Fruit fly (Drosophila melanogaster) whole organism, prepupa: ENCODE measurements around the gene Shawl.
A peak's percentile ranks its signal among the peaks of the same experiment; 100 is the strongest.

ENCODE experiments used
- Blimp-1 ChIP-seq: fragments of 200-800 bp; sonication (Bioruptor generic); optimal IDR thresholded peaks from 3 replicates; lab custom pipeline; 2017; ENCODE audit warnings: missing biosample characterization, missing genetic modification characterization, mild to moderate bottlenecking, moderate library complexity, missing genetic modification reagents
- CG10631 ChIP-seq: fragments of 200-800 bp; sonication (Bioruptor generic); optimal IDR thresholded peaks from 2 replicates; lab custom pipeline; 2016; ENCODE audit warnings: missing biosample characterization, missing genetic modification characterization
- CG10669 ChIP-seq: fragments of 200-800 bp; sonication (Bioruptor generic); optimal IDR thresholded peaks from 3 replicates; lab custom pipeline; 2018; ENCODE audit warnings: missing biosample characterization, mild to moderate bottlenecking, missing genetic modification characterization, moderate library complexity
- CG11294 ChIP-seq: fragments of 200-800 bp; sonication (Bioruptor generic); IDR thresholded peaks from 2 replicates; pipeline ENCODE4 v1.3.6; 2022; ENCODE audit warnings: missing biosample characterization, missing genetic modification characterization
- CG11762 ChIP-seq: fragments of 200-800 bp; sonication (Bioruptor generic); optimal IDR thresholded peaks from 3 replicates; lab custom pipeline; 2016; ENCODE audit warnings: missing biosample characterization, missing genetic modification characterization; ENCODE audit not compliant: insufficient read depth
- CG11902 ChIP-seq: fragments of 200-800 bp; sonication (Bioruptor generic); optimal IDR thresholded peaks from 3 replicates; lab custom pipeline; 2016; ENCODE audit warnings: missing biosample characterization, missing genetic modification characterization
- CG15336 ChIP-seq: fragments of 200-800 bp; sonication (Bioruptor generic); IDR thresholded peaks from 2 replicates; pipeline ENCODE4 v1.3.6; 2022; ENCODE audit warnings: missing biosample characterization, missing genetic modification characterization
- CG1621 ChIP-seq: fragments of 200-800 bp; sonication (Bioruptor generic); optimal IDR thresholded peaks from 3 replicates; lab custom pipeline; 2018; ENCODE audit warnings: missing biosample characterization, mild to moderate bottlenecking, missing genetic modification characterization
- CG16779 ChIP-seq: fragments of 200-800 bp; sonication (Bioruptor generic); optimal IDR thresholded peaks from 3 replicates; lab custom pipeline; 2017; ENCODE audit warnings: missing biosample characterization, mild to moderate bottlenecking, missing genetic modification characterization
- CG3032 ChIP-seq: fragments of 200-800 bp; optimal IDR thresholded peaks from 2 replicates; lab custom pipeline; 2019; ENCODE audit warnings: missing biosample characterization, mild to moderate bottlenecking, missing genetic modification characterization, moderate library complexity
- CG31627 ChIP-seq: fragments of 200-800 bp; sonication (Bioruptor generic); optimal IDR thresholded peaks from 3 replicates; lab custom pipeline; 2016; ENCODE audit warnings: missing biosample characterization, missing genetic modification characterization
- CG32006 ChIP-seq: fragments of 200-800 bp; sonication (Bioruptor generic); optimal IDR thresholded peaks from 3 replicates; lab custom pipeline; 2017; ENCODE audit warnings: missing biosample characterization, mild to moderate bottlenecking, missing genetic modification characterization
- CG34406 ChIP-seq: fragments of 200-800 bp; sonication (Bioruptor generic); optimal IDR thresholded peaks from 3 replicates; lab custom pipeline; 2016; ENCODE audit warnings: missing biosample characterization, missing genetic modification characterization
- CG3919 ChIP-seq: fragments of 200-800 bp; sonication (Bioruptor generic); optimal IDR thresholded peaks from 3 replicates; lab custom pipeline; 2016; ENCODE audit warnings: missing biosample characterization, missing genetic modification characterization
- CG4318 ChIP-seq: fragments of 200-800 bp; sonication (Bioruptor generic); optimal IDR thresholded peaks from 3 replicates; lab custom pipeline; 2017; ENCODE audit warnings: missing biosample characterization, mild to moderate bottlenecking, missing genetic modification characterization
- CG6163 ChIP-seq: fragments of 200-800 bp; sonication (Bioruptor generic); IDR thresholded peaks from 3 replicates; pipeline ENCODE4 v1.3.6; 2022; ENCODE audit warnings: missing biosample characterization, missing genetic modification characterization
- CG6276 ChIP-seq: fragments of 200-800 bp; sonication (Bioruptor generic); optimal IDR thresholded peaks from 2 replicates; lab custom pipeline; 2017; ENCODE audit warnings: missing biosample characterization, mild to moderate bottlenecking, missing genetic modification characterization
- CG6808 ChIP-seq: fragments of 200-800 bp; sonication (Bioruptor generic); optimal IDR thresholded peaks from 3 replicates; lab custom pipeline; 2017; ENCODE audit warnings: missing biosample characterization, missing genetic modification characterization, mild to moderate bottlenecking, moderate library complexity, missing genetic modification reagents
- CG6854 ChIP-seq: fragments of 200-800 bp; sonication (Bioruptor generic); optimal IDR thresholded peaks from 2 replicates; lab custom pipeline; 2017; ENCODE audit warnings: missing biosample characterization, mild to moderate bottlenecking, missing genetic modification characterization
- CG7368 ChIP-seq: fragments of 200-800 bp; sonication (Bioruptor generic); optimal IDR thresholded peaks from 3 replicates; lab custom pipeline; 2016; ENCODE audit warnings: missing biosample characterization, missing genetic modification characterization
- CG8119 ChIP-seq: fragments of 200-800 bp; sonication (Bioruptor generic); IDR thresholded peaks from 3 replicates; pipeline ENCODE4 v1.3.6; 2022; ENCODE audit warnings: missing biosample characterization, missing genetic modification characterization
- CG9139 ChIP-seq: fragments of 200-800 bp; sonication (Bioruptor generic); optimal IDR thresholded peaks from 3 replicates; lab custom pipeline; 2017; ENCODE audit warnings: missing biosample characterization, mild to moderate bottlenecking, missing genetic modification characterization
- Eip75B ChIP-seq: fragments of 200-800 bp; sonication (Bioruptor generic); optimal IDR thresholded peaks from 3 replicates; lab custom pipeline; 2016; ENCODE audit warnings: missing biosample characterization, missing genetic modification characterization
- Eip78C ChIP-seq: fragments of 200-800 bp; sonication (Bioruptor generic); peaks from one replicate; lab custom pipeline; 2016; ENCODE audit warnings: missing biosample characterization, missing genetic modification characterization
- Eip93F ChIP-seq: fragments of 200-800 bp; sonication (Bioruptor generic); optimal IDR thresholded peaks from 2 replicates; lab custom pipeline; 2016; ENCODE audit warnings: missing biosample characterization, mild to moderate bottlenecking, missing genetic modification characterization
- Gug ChIP-seq: fragments of 200-800 bp; sonication (Bioruptor generic); IDR thresholded peaks from 2 replicates; pipeline ENCODE4 v1.3.6; 2022; ENCODE audit warnings: missing biosample characterization, missing genetic modification characterization
- Hr38 ChIP-seq: sonication (Bioruptor generic); optimal IDR thresholded peaks from 2 replicates; lab custom pipeline; 2016; ENCODE audit warnings: missing biosample characterization, missing genetic modification characterization
- Hr39 ChIP-seq: fragments of 200-800 bp; sonication (Bioruptor generic); optimal IDR thresholded peaks from 2 replicates; lab custom pipeline; 2016; ENCODE audit warnings: missing biosample characterization, missing genetic modification characterization
- Met ChIP-seq: fragments of 200-800 bp; sonication (Bioruptor generic); optimal IDR thresholded peaks from 3 replicates; lab custom pipeline; 2016; ENCODE audit warnings: missing biosample characterization, missing genetic modification characterization
- OdsH ChIP-seq: fragments of 200-800 bp; sonication (Bioruptor generic); optimal IDR thresholded peaks from 3 replicates; lab custom pipeline; 2016; ENCODE audit warnings: missing biosample characterization, missing genetic modification characterization
- Smox ChIP-seq: fragments of 200-800 bp; sonication (Bioruptor generic); optimal IDR thresholded peaks from 3 replicates; lab custom pipeline; 2016; ENCODE audit warnings: missing biosample characterization, missing genetic modification characterization
- Sox102F ChIP-seq: fragments of 200-800 bp; sonication (Bioruptor generic); optimal IDR thresholded peaks from 2 replicates; lab custom pipeline; 2016; ENCODE audit warnings: missing biosample characterization, mild to moderate bottlenecking, missing genetic modification characterization
- Sox15 ChIP-seq: fragments of 200-800 bp; sonication (Bioruptor generic); optimal IDR thresholded peaks from 3 replicates; lab custom pipeline; 2016; ENCODE audit warnings: missing biosample characterization, missing genetic modification characterization
- achi ChIP-seq: fragments of 200-800 bp; sonication (Bioruptor generic); optimal IDR thresholded peaks from 3 replicates; lab custom pipeline; 2016; ENCODE audit warnings: missing biosample characterization, missing genetic modification characterization
- dac ChIP-seq: fragments of 200-800 bp; sonication (Bioruptor generic); optimal IDR thresholded peaks from 2 replicates; lab custom pipeline; 2017; ENCODE audit warnings: missing biosample characterization, mild to moderate bottlenecking, missing genetic modification characterization
- dsx ChIP-seq: fragments of 200-800 bp; optimal IDR thresholded peaks from 3 replicates; lab custom pipeline; 2019; ENCODE audit warnings: missing biosample characterization, mild to moderate bottlenecking, missing genetic modification characterization, moderate library complexity; ENCODE audit not compliant: poor library complexity, severe bottlenecking
- eg ChIP-seq: fragments of 200-800 bp; sonication (Bioruptor generic); IDR thresholded peaks from 3 replicates; pipeline ENCODE4 v1.3.6; 2022; ENCODE audit warnings: missing biosample characterization, missing genetic modification characterization
- esn ChIP-seq: fragments of 200-800 bp; sonication (Bioruptor generic); optimal IDR thresholded peaks from 2 replicates; lab custom pipeline; 2016; ENCODE audit warnings: missing biosample characterization, mild to moderate bottlenecking, missing genetic modification characterization, moderate library complexity
- fd59A ChIP-seq: fragments of 200-800 bp; sonication (Bioruptor generic); optimal IDR thresholded peaks from 2 replicates; lab custom pipeline; 2017; ENCODE audit warnings: missing biosample characterization, mild to moderate bottlenecking, missing genetic modification characterization, missing genetic modification reagents
- fd85E ChIP-seq: fragments of 200-800 bp; sonication (Bioruptor generic); optimal IDR thresholded peaks from 3 replicates; lab custom pipeline; 2016; ENCODE audit warnings: missing biosample characterization, missing genetic modification characterization
- fkh ChIP-seq: fragments of 200-800 bp; sonication (Bioruptor generic); optimal IDR thresholded peaks from 3 replicates; lab custom pipeline; 2017; ENCODE audit warnings: missing biosample characterization, mild to moderate bottlenecking, missing genetic modification characterization, moderate library complexity
- lz ChIP-seq: fragments of 200-800 bp; sonication (Bioruptor generic); optimal IDR thresholded peaks from 3 replicates; lab custom pipeline; 2016; ENCODE audit warnings: missing biosample characterization, missing genetic modification characterization
- net ChIP-seq: fragments of 200-800 bp; sonication (Bioruptor generic); optimal IDR thresholded peaks from 3 replicates; lab custom pipeline; 2016; ENCODE audit warnings: missing biosample characterization, missing genetic modification characterization
- salr ChIP-seq, 2 experiments: fragments of 200-800 bp; sonication (Bioruptor generic); optimal IDR thresholded peaks; 3 replicates each; lab custom pipeline; 2016 to 2018; ENCODE audit warnings: missing biosample characterization in 2 of 2, missing genetic modification characterization in 2 of 2, mild to moderate bottlenecking in 1 of 2
- spab ChIP-seq: fragments of 200-800 bp; sonication (Bioruptor generic); optimal IDR thresholded peaks from 2 replicates; lab custom pipeline; 2017; ENCODE audit warnings: missing biosample characterization, mild to moderate bottlenecking, missing genetic modification characterization, missing genetic modification reagents
- ss ChIP-seq, 2 experiments: fragments of 200-800 bp; sonication (Bioruptor generic); optimal IDR thresholded peaks; 2 replicates in 1 of 2; 3 replicates in 1 of 2; lab custom pipeline; 2017 to 2018; ENCODE audit warnings: mild to moderate bottlenecking in 2 of 2, missing biosample characterization in 2 of 2, missing genetic modification characterization in 2 of 2, moderate library complexity in 1 of 2
- svp ChIP-seq: fragments of 200-800 bp; sonication (Bioruptor generic); peaks from one replicate; lab custom pipeline; 2016; ENCODE audit warnings: missing biosample characterization, missing genetic modification characterization
- vri ChIP-seq: fragments of 200-800 bp; sonication (Bioruptor generic); optimal IDR thresholded peaks from 3 replicates; lab custom pipeline; 2016; ENCODE audit warnings: missing biosample characterization, mild to moderate bottlenecking, missing genetic modification characterization

The Shawl gene

dm6 chr2L:9452959-9453358, 38.0 kb upstream of the Shawl start:
- TF ChIP-seq fkh (GFP tag; lab: Kevin White, UChicago) = peak; percentile 30
- no peak for TF ChIP-seq CG34406 (GFP tag; lab: Kevin White, UChicago)

- TF ChIP-seq CG10631 (GFP tag; lab: Kevin White, UChicago) = peak; percentile 97
- peak; percentile 95 for TF ChIP-seq CG6808 (GFP tag; lab: Kevin White, UChicago)
- peak; percentile 94 for TF ChIP-seq CG34406 (GFP tag; lab: Kevin White, UChicago)
- peak; percentile 97 for TF ChIP-seq OdsH (GFP tag; lab: Kevin White, UChicago)
- TF ChIP-seq CG7368 (GFP tag; lab: Kevin White, UChicago) = peak; percentile 93
- peak; percentile 98 for TF ChIP-seq CG8119
- peak; percentile 89 for TF ChIP-seq CG9139 (GFP tag; lab: Kevin White, UChicago)
- peak; percentile 89 for TF ChIP-seq Sox102F (GFP tag; lab: Kevin White, UChicago)
- peak; percentile 90 for TF ChIP-seq CG4318 (GFP tag; lab: Kevin White, UChicago)
- peak; percentile 66 for TF ChIP-seq dac (GFP tag; lab: Kevin White, UChicago)
- peak; percentile 98 for TF ChIP-seq fkh (GFP tag; lab: Kevin White, UChicago)
- peak; percentile 91 for TF ChIP-seq Blimp-1 (GFP tag; lab: Kevin White, UChicago)
- TF ChIP-seq CG31627 (GFP tag; lab: Kevin White, UChicago) = peak; percentile 92
- peak; percentile 74 to 91 for TF ChIP-seq salr (GFP tag; optimal IDR thresholded peaks at IDR 0.05; lab: Kevin White, UChicago)
- peak; percentile 97 for TF ChIP-seq svp (GFP tag; lab: Kevin White, UChicago)
- TF ChIP-seq CG3032 (tag; lab: Kevin White, UChicago) = peak; percentile 97
- TF ChIP-seq Sox15 (GFP tag; lab: Kevin White, UChicago) = peak; percentile 96
- peak; percentile 92 for TF ChIP-seq CG11762 (GFP tag; lab: Kevin White, UChicago)
- TF ChIP-seq esn = peak; percentile 95
- TF ChIP-seq CG6276 (GFP tag; lab: Kevin White, UChicago) = peak; percentile 87
- TF ChIP-seq CG6854 (GFP tag; lab: Kevin White, UChicago) = peak; percentile 96
- TF ChIP-seq fd59A = peak; percentile 95
- peak; percentile 94 for TF ChIP-seq CG10669 (GFP tag; lab: Kevin White, UChicago)
- TF ChIP-seq Met (GFP tag; lab: Kevin White, UChicago) = peak; percentile 98
- TF ChIP-seq CG16779 (tag; lab: Kevin White, UChicago) = peak; percentile 79
- peak; percentile 96 for TF ChIP-seq achi (GFP tag; lab: Kevin White, UChicago)
- no peak for TF ChIP-seq Hr38 (GFP tag; lab: Kevin White, UChicago)
- TF ChIP-seq fd85E (GFP tag; lab: Kevin White, UChicago) = peak; percentile 86
- TF ChIP-seq CG11294 = peak; percentile 94
- TF ChIP-seq CG6163 (GFP tag; lab: Robert Waterston, UW) = peak; percentile 93
- peak; percentile 83 for TF ChIP-seq Hr39 (GFP tag; lab: Kevin White, UChicago)
- TF ChIP-seq eg (GFP tag; lab: Robert Waterston, UW) = peak; percentile 94
- TF ChIP-seq spab (GFP tag; lab: Kevin White, UChicago) = peak; percentile 95
- TF ChIP-seq Gug (GFP tag; lab: Robert Waterston, UW) = peak; percentile 94
- TF ChIP-seq lz = peak; percentile 73
- peak; percentile 90 for TF ChIP-seq vri (GFP tag; lab: Kevin White, UChicago)
- peak; percentile 91 for TF ChIP-seq dsx (GFP tag; lab: Kevin White, UChicago)
- peak; percentile 97 for TF ChIP-seq CG15336 (GFP tag; lab: Robert Waterston, UW)
- peak; percentile 96 for TF ChIP-seq net (GFP tag; lab: Kevin White, UChicago)
- TF ChIP-seq Eip78C (GFP tag; lab: Kevin White, UChicago) = peak; percentile 97
- peak; percentile 86 for TF ChIP-seq Eip75B (GFP tag; lab: Kevin White, UChicago)
- TF ChIP-seq CG11902 (GFP tag; lab: Kevin White, UChicago) = peak; percentile 93
- peak; percentile 95 for TF ChIP-seq Eip93F
- peak; percentile 95 for TF ChIP-seq CG32006 (GFP tag; lab: Kevin White, UChicago)
- peak; percentile 95 to 96 for TF ChIP-seq ss (GFP tag; optimal IDR thresholded peaks at IDR 0.05; lab: Kevin White, UChicago)
- TF ChIP-seq CG3919 = peak; percentile 91
- peak; percentile 86 for TF ChIP-seq Smox (GFP tag; lab: Kevin White, UChicago)
- peak; percentile 89 for TF ChIP-seq CG1621 (tag; lab: Kevin White, UChicago)
Measured at dm6 chr2L:9449257-9449972, 34.5 kb upstream of the Shawl start.
